Worm (Caenorhabditis elegans) whole organism, young adult: Measurements from ENCODE around the gene npp-3.

Experiments used
- D2030.7 ChIP-seq: fragments of 200-800 bp; sonication (Bioruptor generic); IDR thresholded peaks from 2 replicates; pipeline ENCODE4 v1.3.6; 2022; ENCODE audit warnings: missing genetic modification reagents, missing genetic modification characterization, missing compliant biosample characterization
- F49E8.2 ChIP-seq: sonication (generic microtip); optimal IDR thresholded peaks from 3 replicates; lab custom pipeline; 2017; ENCODE audit warnings: missing genetic modification characterization, mild to moderate bottlenecking, missing compliant biosample characterization, antibody characterized with exemption, moderate library complexity; ENCODE audit not compliant: insufficient read depth
- F57C9.4 ChIP-seq: sonication (generic microtip); optimal IDR thresholded peaks from 2 replicates; lab custom pipeline; 2017; ENCODE audit warnings: mild to moderate bottlenecking, missing genetic modification characterization, missing compliant biosample characterization
- Y95B8A.8 ChIP-seq: fragments of 200-800 bp; sonication (Bioruptor generic); IDR thresholded peaks from 2 replicates; pipeline ENCODE4 v1.3.6; 2022; ENCODE audit warnings: missing genetic modification reagents, missing genetic modification characterization, missing compliant biosample characterization
- ama-1 ChIP-seq, 3 experiments: fragments of 150-350 bp in 1 of 3; sonication (generic microtip) in 2 of 3; optimal IDR thresholded peaks; 2 replicates each; lab custom pipeline; 2014 to 2018; ENCODE audit warnings: missing biosample characterization in 2 of 3, missing genetic modification characterization in 2 of 3, missing genetic modification reagents in 2 of 3
- aptf-3 ChIP-seq: fragments of 200-800 bp; sonication (Bioruptor generic); IDR thresholded peaks from 2 replicates; pipeline ENCODE4 v1.3.6; 2022; ENCODE audit warnings: missing genetic modification characterization, missing compliant biosample characterization
- hmg-20 ChIP-seq: fragments of 200-800 bp; sonication (Bioruptor generic); IDR thresholded peaks from 2 replicates; pipeline ENCODE4 v1.3.6; 2022; ENCODE audit warnings: missing genetic modification reagents, missing genetic modification characterization, missing compliant biosample characterization
- mel-28 ChIP-seq: sonication (generic microtip); optimal IDR thresholded peaks from 2 replicates; lab custom pipeline; 2016; ENCODE audit warnings: borderline replicate concordance, mild to moderate bottlenecking, missing genetic modification characterization, missing compliant biosample characterization
- nfya-1 ChIP-seq: sonication (generic microtip); optimal IDR thresholded peaks from 2 replicates; lab custom pipeline; 2017; ENCODE audit warnings: antibody characterized with exemption, missing compliant biosample characterization, missing genetic modification characterization, borderline replicate concordance; ENCODE audit not compliant: insufficient read depth
- nfya-2 ChIP-seq: fragments of 200-800 bp; sonication (Bioruptor generic); IDR thresholded peaks from 2 replicates; pipeline ENCODE4 v1.3.6; 2022; ENCODE audit warnings: missing genetic modification reagents, missing genetic modification characterization, missing compliant biosample characterization
- pbrm-1 ChIP-seq: fragments of 200-800 bp; sonication (Bioruptor generic); IDR thresholded peaks from 2 replicates; pipeline ENCODE4 v1.3.6; 2022; ENCODE audit warnings: missing genetic modification reagents, missing genetic modification characterization, missing compliant biosample characterization
- pha-4 ChIP-seq: fragments of 150-350 bp; sonication (generic microtip); optimal IDR thresholded peaks from 2 replicates; lab custom pipeline; 2014; ENCODE audit warnings: missing biosample characterization, missing genetic modification reagents, missing genetic modification characterization
- unc-130 ChIP-seq: sonication (generic microtip); optimal IDR thresholded peaks from 2 replicates; lab custom pipeline; 2016; ENCODE audit warnings: missing genetic modification reagents, missing genetic modification characterization, missing compliant biosample characterization
- ztf-6 ChIP-seq: fragments of 200-800 bp; sonication (Bioruptor generic); IDR thresholded peaks from 2 replicates; pipeline ENCODE4 v1.3.6; 2022; ENCODE audit warnings: missing genetic modification reagents, missing genetic modification characterization, missing compliant biosample characterization

- TF ChIP-seq F57C9.4 (tag; lab: Kevin White, UChicago) (no peak), aptf-3 (no peak), unc-130 (GFP tag; lab: Kevin White, UChicago) (no peak), ama-1 (optimal IDR thresholded peaks at IDR 0.05; lab: Kevin White, UChicago) (no peak), ama-1 (GFP tag; optimal IDR thresholded peaks at IDR 0.05; lab: Kevin White, UChicago) (no peak), pha-4 (tag; lab: Kevin White, UChicago) (no peak), mel-28 (no peak), pbrm-1 (GFP tag; lab: Robert Waterston, UW) (no peak), hmg-20 (no peak), ztf-6 (GFP tag; lab: Robert Waterston, UW) (no peak), Y95B8A.8 (no peak), nfya-1 (no peak), F49E8.2 (tag; lab: Kevin White, UChicago) (no peak), D2030.7 (GFP tag; lab: Robert Waterston, UW) (no peak), nfya-2 (GFP tag; lab: Robert Waterston, UW) (no peak)
Measured at ce11 chrII:11854749-11855148, 19.8 kb downstream of the npp-3 start.
